Worm (Caenorhabditis elegans) whole organism, late embryonic: Measurements from ENCODE around the gene F01D5.5.

Experiments
- ama-1 ChIP-seq: fragments of 150-350 bp; optimal IDR thresholded peaks from 2 replicates; lab custom pipeline; 2014
- ceh-34 ChIP-seq: sonication (generic microtip); optimal IDR thresholded peaks from 2 replicates; lab custom pipeline; 2016; ENCODE audit warnings: mild to moderate bottlenecking, missing genetic modification characterization, missing compliant biosample characterization
- dve-1 ChIP-seq: sonication (generic microtip); optimal IDR thresholded peaks from 2 replicates; lab custom pipeline; 2017; ENCODE audit warnings: antibody characterized with exemption, mild to moderate bottlenecking, missing genetic modification characterization, missing compliant biosample characterization
- hlh-30 ChIP-seq: sonication (generic microtip); optimal IDR thresholded peaks from 2 replicates; lab custom pipeline; 2017; ENCODE audit warnings: antibody characterized with exemption, missing genetic modification characterization, missing compliant biosample characterization; ENCODE audit not compliant: insufficient read depth
- lin-11 ChIP-seq: fragments of 200-800 bp; sonication (Bioruptor generic); optimal IDR thresholded peaks from 2 replicates; lab custom pipeline; 2018; ENCODE audit warnings: mild to moderate bottlenecking, missing genetic modification characterization, missing compliant biosample characterization
- madf-2 ChIP-seq: sonication (generic microtip); optimal IDR thresholded peaks from 2 replicates; lab custom pipeline; 2017; ENCODE audit warnings: missing genetic modification characterization, missing compliant biosample characterization
- nhr-11 ChIP-seq: fragments of 150-350 bp; optimal IDR thresholded peaks from 2 replicates; lab custom pipeline; 2014; ENCODE audit warnings: missing biosample characterization, missing genetic modification characterization
- rnt-1 ChIP-seq: sonication (generic microtip); optimal IDR thresholded peaks from 2 replicates; lab custom pipeline; 2016; ENCODE audit warnings: missing genetic modification characterization, missing compliant biosample characterization
- unc-3 ChIP-seq, 2 experiments: fragments of 200-800 bp in 1 of 2; sonication (Bioruptor generic) in 1 of 2; sonication (generic microtip) in 1 of 2; conservative IDR thresholded peaks in 1 of 2; optimal IDR thresholded peaks in 1 of 2; 2 replicates each; pipeline versions ENCODE4 v1.3.6 to Lab custom; 2016 to 2022; ENCODE audit warnings: missing compliant biosample characterization in 2 of 2, missing genetic modification characterization in 2 of 2, missing genetic modification reagents in 1 of 2
- unc-42 ChIP-seq: sonication (generic microtip); optimal IDR thresholded peaks from 2 replicates; lab custom pipeline; 2016; ENCODE audit warnings: missing genotype, missing genetic modification characterization, missing compliant biosample characterization

DNA sequence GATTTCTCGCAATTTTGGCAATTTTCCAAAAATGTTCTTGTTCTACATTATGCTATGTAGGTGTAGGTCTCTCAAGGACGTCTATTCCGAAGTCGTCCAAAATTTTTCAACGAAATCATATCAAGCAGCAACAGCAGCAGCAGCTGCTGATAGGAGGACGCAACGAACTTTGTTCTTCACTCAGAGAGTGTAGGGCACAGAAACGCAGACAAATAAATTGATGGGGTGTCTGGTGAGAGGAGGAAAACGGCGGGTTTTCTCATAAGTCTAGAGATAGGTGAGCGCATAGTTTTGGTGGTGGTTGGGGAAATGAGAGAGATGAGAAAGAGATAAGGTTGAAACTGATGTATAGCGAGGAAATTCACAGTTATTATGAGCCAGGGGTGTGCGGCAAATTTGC is 47.0 kb upstream of the F01D5.5 start:
- TF ChIP-seq unc-42 (no peak), unc-3 (GFP tag; conservative IDR thresholded peaks at IDR 0.05; lab: Robert Waterston, UW) (no peak), unc-3 (tag; optimal IDR thresholded peaks at IDR 0.05; lab: Kevin White, UChicago) (no peak), ama-1 (lab: Kevin White, UChicago) (no peak), madf-2 (no peak), lin-11 (tag; lab: Kevin White, UChicago) (no peak), ceh-34 (no peak), nhr-11 (tag; lab: Kevin White, UChicago) (no peak), dve-1 (tag; lab: Kevin White, UChicago) (no peak), hlh-30 (tag; lab: Kevin White, UChicago) (no peak), rnt-1 (tag; lab: Kevin White, UChicago) (peak; percentile 48)
